Fruit fly (Drosophila melanogaster): Measurements from ENCODE around the gene Gr5a.

Gene Gr5a

DNA sequence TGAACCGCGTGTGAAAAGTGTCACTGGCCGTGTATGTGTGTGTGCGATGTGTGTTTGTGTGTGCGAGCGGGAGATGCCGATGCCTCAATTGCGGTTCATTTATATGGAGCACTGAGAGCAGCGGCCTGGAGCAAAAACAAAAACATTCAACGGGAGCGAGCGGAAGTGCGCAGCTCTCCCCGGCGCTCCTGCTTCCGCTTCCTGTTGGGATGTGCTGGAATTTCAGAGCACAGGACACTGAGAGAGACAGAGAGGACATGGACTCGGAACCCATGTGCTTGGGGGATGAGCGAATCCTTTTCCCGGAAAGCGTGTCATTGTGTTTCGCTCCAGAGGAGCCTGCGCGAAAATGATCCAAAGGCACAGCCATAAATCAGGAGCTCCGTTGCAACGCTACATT is 16.2 kb upstream of the Gr5a start:
- TF ChIP-seq CG32121 (GFP tag; IDR thresholded peaks at IDR 0.05) (no peak), CG13204 (GFP tag; optimal IDR thresholded peaks at IDR 0.05) (peak; percentile 43), EcR (GFP tag; optimal IDR thresholded peaks at IDR 0.05) (peak; percentile 15)

DNA sequence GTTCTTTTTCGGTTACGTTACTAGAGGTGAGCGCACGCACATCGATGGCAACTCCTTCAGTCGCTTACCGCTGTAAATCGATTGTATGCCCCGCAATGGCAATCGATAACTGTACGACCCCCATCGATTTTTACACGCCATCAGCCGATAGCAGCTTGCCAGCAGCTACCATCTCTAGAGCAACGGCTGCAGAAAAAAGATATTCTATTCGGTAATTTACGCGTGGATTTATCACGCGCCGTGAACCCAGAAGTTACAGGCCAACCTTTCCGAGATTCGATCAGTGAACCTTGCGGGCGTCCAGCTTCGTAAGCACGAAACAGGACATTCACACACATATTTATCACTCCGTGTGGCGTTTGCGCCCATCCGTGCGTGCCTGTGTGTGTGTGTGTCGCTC is 14.5 kb upstream of the Gr5a start, which contains the start of the genes Sirt4 and CG4119:
Sirt4 (minus strand) TSS at position 39 of the 400 bp plus-strand sequence.
CG4119 (plus strand) TSS at position 151 of the 400 bp plus-strand sequence.
- TF ChIP-seq EcR (GFP tag; optimal IDR thresholded peaks at IDR 0.05), result peak; percentile 25
- 0 out of 3 replicates have a peak, but pooled peaks have one; percentile 23 for TF ChIP-seq CG4496 (GFP tag; IDR thresholded peaks at IDR 0.05)
- TF ChIP-seq CG14655 (GFP tag; optimal IDR thresholded peaks at IDR 0.05), result no peak

DNA sequence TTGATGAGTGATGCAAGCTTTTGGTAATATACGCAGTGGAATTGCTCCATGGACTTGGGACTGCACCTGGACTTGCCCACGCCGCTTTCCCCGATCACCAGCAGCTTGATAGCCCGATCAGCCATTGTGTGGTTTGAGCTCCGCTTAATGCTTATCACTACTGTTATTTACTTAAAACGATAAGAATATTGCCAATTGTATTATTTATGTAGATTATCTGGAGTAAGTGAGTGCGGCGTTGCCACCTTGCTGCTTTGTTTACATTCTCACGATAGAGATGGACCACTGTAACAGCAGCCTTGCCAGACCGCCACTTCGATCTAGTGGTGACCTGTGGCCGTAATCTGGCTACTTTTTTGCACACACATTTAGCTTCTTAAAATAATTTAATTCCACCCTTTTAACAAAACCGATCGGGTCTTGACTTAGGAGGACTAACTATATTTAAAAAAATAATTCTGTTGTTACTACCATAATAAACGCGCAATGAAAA is 8.8 kb upstream of the Gr5a start, which contains the start of gene Rab18:
Rab18 (minus strand) TSS at position 276 of the 493 bp plus-strand sequence.
- TF ChIP-seq CG4496 (GFP tag; IDR thresholded peaks at IDR 0.05) (peak; percentile 61; the same call in 2 of the 3 replicates), CG34367 (tag; optimal IDR thresholded peaks at IDR 0.05) (no peak), fd96Ca (GFP tag; IDR thresholded peaks at IDR 0.05) (peak; percentile 18; the same call in 1 of the 3 replicates), gl (tag; optimal IDR thresholded peaks at IDR 0.05) (peak; percentile 53)

DNA sequence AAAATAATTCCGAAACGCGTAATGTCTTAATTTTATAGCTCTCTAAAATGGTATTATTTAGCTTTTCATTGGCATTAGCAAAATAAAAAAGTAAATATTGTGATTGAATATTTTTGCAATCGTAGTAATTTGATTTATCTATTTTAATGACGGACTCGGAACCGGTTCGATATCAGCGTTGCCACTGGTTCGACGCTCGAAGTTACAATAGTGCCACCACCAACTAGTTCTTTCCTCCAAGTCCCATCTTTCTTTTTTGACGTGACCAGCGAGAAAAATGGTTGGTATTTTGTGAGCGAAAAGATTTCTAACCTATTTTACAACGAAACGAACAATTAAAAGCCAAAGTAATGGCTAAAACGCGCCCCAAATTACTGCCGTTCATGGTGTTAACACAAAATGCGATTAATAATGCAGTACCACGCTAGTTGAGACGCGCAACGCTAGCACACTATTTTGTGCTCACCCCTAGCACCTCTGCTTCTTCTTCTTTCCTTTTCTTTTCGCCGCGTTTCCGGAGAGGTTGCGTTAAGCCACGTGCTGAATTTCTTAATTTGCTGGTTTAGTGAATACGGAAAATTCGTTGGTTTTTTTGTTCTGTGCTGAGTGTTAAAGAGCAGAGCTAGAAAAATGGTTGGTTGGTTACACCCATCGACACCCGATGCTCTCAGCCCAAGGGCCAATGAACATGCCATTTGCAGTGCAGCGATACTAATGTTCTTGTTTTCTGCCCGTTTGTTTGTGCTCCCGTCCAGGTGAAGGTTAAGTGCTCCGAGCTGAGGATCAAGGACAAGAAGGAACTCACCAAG is 8.0 kb upstream of the Gr5a start, which contains the start of gene RpL35:
RpL35 (plus strand) TSS at position 159 of the 809 bp plus-strand sequence.
- TF ChIP-seq CG4496 (GFP tag; IDR thresholded peaks at IDR 0.05), result peak; percentile 51; the same call in 2 of the 3 replicates
- peak; percentile 31 for TF ChIP-seq Snoo (tag; optimal IDR thresholded peaks at IDR 0.05)
- peak; percentile 31 for TF ChIP-seq gl (tag; optimal IDR thresholded peaks at IDR 0.05)
- TF ChIP-seq CG34367 (tag; optimal IDR thresholded peaks at IDR 0.05), result peak; percentile 7
- TF ChIP-seq CG15710 (tag; optimal IDR thresholded peaks at IDR 0.05), result no peak
- no peak for TF ChIP-seq CG32121 (GFP tag; IDR thresholded peaks at IDR 0.05)
- peak; percentile 24 for TF ChIP-seq CG8159 (tag; optimal IDR thresholded peaks at IDR 0.05)
- TF ChIP-seq CG8301 (tag; optimal IDR thresholded peaks at IDR 0.05), result peak; percentile 8
- TF ChIP-seq CG10348 (GFP tag; IDR thresholded peaks at IDR 0.05), result no peak

DNA sequence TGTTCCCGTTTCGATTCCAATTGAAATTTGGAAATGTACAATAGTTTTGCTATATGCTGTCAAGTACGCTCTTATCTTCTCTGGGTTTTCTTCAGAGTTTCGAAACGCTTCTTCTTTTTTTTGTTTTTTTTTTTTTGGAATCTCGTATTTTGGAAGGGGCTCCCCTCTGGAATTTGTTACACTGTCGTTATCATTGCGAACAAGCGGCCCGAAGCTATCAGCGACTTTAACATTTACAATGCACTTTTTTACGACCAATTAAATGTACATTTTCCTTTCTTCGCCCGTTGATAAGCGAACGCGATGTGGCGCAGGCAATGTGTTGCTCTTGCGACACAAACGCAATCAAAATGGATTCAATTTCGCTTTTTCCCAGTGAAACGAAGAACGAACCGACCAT is 3.6 kb upstream of the Gr5a start:
- no peak for TF ChIP-seq CG32121 (GFP tag; IDR thresholded peaks at IDR 0.05)
- no peak for TF ChIP-seq CG8301 (tag; optimal IDR thresholded peaks at IDR 0.05)
- no peak for TF ChIP-seq Pif1B (GFP tag; optimal IDR thresholded peaks at IDR 0.05)
- TF ChIP-seq EcR (GFP tag; optimal IDR thresholded peaks at IDR 0.05), result no peak
- TF ChIP-seq CG34367 (tag; optimal IDR thresholded peaks at IDR 0.05), result no peak
- no peak for TF ChIP-seq CG8159 (tag; optimal IDR thresholded peaks at IDR 0.05)
- no peak for TF ChIP-seq Ets98B (GFP tag; IDR thresholded peaks at IDR 0.05)
- TF ChIP-seq CG4496 (GFP tag; IDR thresholded peaks at IDR 0.05), result no peak
- TF ChIP-seq CG14655 (GFP tag; optimal IDR thresholded peaks at IDR 0.05), result no peak
- no peak for TF ChIP-seq Pif1A (GFP tag; optimal IDR thresholded peaks at IDR 0.05)
- TF ChIP-seq fd96Ca (GFP tag; IDR thresholded peaks at IDR 0.05), result no peak
- no peak for TF ChIP-seq CG17806 (tag; optimal IDR thresholded peaks at IDR 0.05)
- TF ChIP-seq gl (tag; optimal IDR thresholded peaks at IDR 0.05), result no peak
- TF ChIP-seq CG10348 (GFP tag; IDR thresholded peaks at IDR 0.05), result no peak
- TF ChIP-seq CG9948 (tag; optimal IDR thresholded peaks at IDR 0.05), result no peak

- TF ChIP-seq Pif1B (GFP tag; optimal IDR thresholded peaks at IDR 0.05) (peak; percentile 40), CG8159 (tag; optimal IDR thresholded peaks at IDR 0.05) (no peak), CG10348 (GFP tag; IDR thresholded peaks at IDR 0.05) (no peak), CG8301 (tag; optimal IDR thresholded peaks at IDR 0.05) (no peak), fd96Ca (GFP tag; IDR thresholded peaks at IDR 0.05) (no peak), CG15710 (tag; optimal IDR thresholded peaks at IDR 0.05) (no peak), Ets98B (GFP tag; IDR thresholded peaks at IDR 0.05) (no peak), Snoo (tag; optimal IDR thresholded peaks at IDR 0.05) (peak; percentile 16), CG12605 (GFP tag; IDR thresholded peaks at IDR 0.05) (no peak), CG9948 (tag; optimal IDR thresholded peaks at IDR 0.05) (no peak), rn (GFP tag; IDR thresholded peaks at IDR 0.05) (no peak), gl (tag; optimal IDR thresholded peaks at IDR 0.05) (peak; percentile 48), Pif1A (GFP tag; optimal IDR thresholded peaks at IDR 0.05) (peak; percentile 36), CG17806 (tag; optimal IDR thresholded peaks at IDR 0.05) (no peak), D1 (tag; optimal IDR thresholded peaks at IDR 0.05) (no peak), CG34367 (tag; optimal IDR thresholded peaks at IDR 0.05) (no peak), CG14655 (GFP tag; optimal IDR thresholded peaks at IDR 0.05) (no peak), CG32121 (GFP tag; IDR thresholded peaks at IDR 0.05) (no peak), CG4496 (GFP tag; IDR thresholded peaks at IDR 0.05) (0 out of 3 replicates have a peak, but pooled peaks have one; percentile 28), CG13204 (GFP tag; optimal IDR thresholded peaks at IDR 0.05) (peak; percentile 16), EcR (GFP tag; optimal IDR thresholded peaks at IDR 0.05) (no peak)
Observed at dm6 chrX:5677400-5678177, 2.8 kb upstream of the Gr5a start.
